Fruit fly (Drosophila melanogaster) whole organism, wandering third instar larva: ENCODE data around the gene se.

Experiments used
- br ChIP-seq: fragments of 200-800 bp; sonication (Bioruptor generic); optimal IDR thresholded peaks from 2 replicates; lab custom pipeline; 2016; ENCODE audit warnings: missing biosample characterization, missing genetic modification characterization
- h ChIP-seq: fragments of 200-800 bp; sonication (Bioruptor generic); optimal IDR thresholded peaks from 3 replicates; lab custom pipeline; 2016; ENCODE audit warnings: missing biosample characterization, mild to moderate bottlenecking, missing genetic modification characterization

- no peak for TF ChIP-seq h (GFP tag; lab: Kevin White, UChicago)
- TF ChIP-seq br: no peak
These were observed 29.0 kb downstream of the se start for dm6 chr3L:8549183-8549890.
